Worm (Caenorhabditis elegans) whole organism, mixed stage, embryonic: Measurements from ENCODE around the gene clec-28.

Source experiments
- M03D4.4 ChIP-seq: sonication (generic microtip); optimal IDR thresholded peaks from 2 replicates; lab custom pipeline; 2017; ENCODE audit warnings: mild to moderate bottlenecking, missing genetic modification characterization, missing compliant biosample characterization
- bed-3 ChIP-seq: fragments of 200-800 bp; sonication (Bioruptor generic); optimal IDR thresholded peaks from 3 replicates; lab custom pipeline; 2018; ENCODE audit warnings: mild to moderate bottlenecking, missing genetic modification characterization, moderate library complexity, missing compliant biosample characterization
- blmp-1 ChIP-seq: fragments of 150-350 bp; optimal IDR thresholded peaks from 2 replicates; lab custom pipeline; 2014; ENCODE audit warnings: missing biosample characterization, missing genetic modification characterization
- ceh-39 ChIP-seq: fragments of 150-350 bp; optimal IDR thresholded peaks from 2 replicates; lab custom pipeline; 2014; ENCODE audit warnings: missing biosample characterization, missing genetic modification characterization
- ceh-43 ChIP-seq: fragments of 200-800 bp; sonication (Bioruptor generic); optimal IDR thresholded peaks from 2 replicates; lab custom pipeline; 2018; ENCODE audit warnings: mild to moderate bottlenecking, missing genetic modification characterization, moderate library complexity, missing compliant biosample characterization
- ceh-83 ChIP-seq: fragments of 200-800 bp; sonication (Bioruptor generic); optimal IDR thresholded peaks from 2 replicates; lab custom pipeline; 2018; ENCODE audit warnings: mild to moderate bottlenecking, missing genetic modification characterization, missing compliant biosample characterization
- ces-1 ChIP-seq: fragments of 150-350 bp; optimal IDR thresholded peaks from 2 replicates; lab custom pipeline; 2014; ENCODE audit warnings: missing biosample characterization, missing genetic modification reagents, missing genetic modification characterization
- cnd-1 ChIP-seq: fragments of 200-800 bp; sonication (Bioruptor generic); optimal IDR thresholded peaks from 2 replicates; lab custom pipeline; 2018; ENCODE audit warnings: mild to moderate bottlenecking, missing genetic modification characterization, missing compliant biosample characterization
- drap-1 ChIP-seq: fragments of 200-800 bp; sonication (Bioruptor generic); optimal IDR thresholded peaks from 3 replicates; lab custom pipeline; 2018; ENCODE audit warnings: mild to moderate bottlenecking, missing genetic modification characterization, missing compliant biosample characterization
- elt-1 ChIP-seq: sonication (generic microtip); optimal IDR thresholded peaks from 2 replicates; lab custom pipeline; 2017; ENCODE audit warnings: missing genetic modification characterization, mild to moderate bottlenecking, missing compliant biosample characterization, antibody characterized with exemption, moderate library complexity, borderline replicate concordance; ENCODE audit not compliant: insufficient read depth
- elt-3 ChIP-seq: fragments of 150-350 bp; optimal IDR thresholded peaks from 2 replicates; lab custom pipeline; 2014; ENCODE audit warnings: missing biosample characterization, missing genetic modification characterization
- ham-2 ChIP-seq: fragments of 200-800 bp; sonication (Bioruptor generic); optimal IDR thresholded peaks from 2 replicates; lab custom pipeline; 2018; ENCODE audit warnings: mild to moderate bottlenecking, missing genetic modification characterization, missing compliant biosample characterization
- hlh-1 ChIP-seq: fragments of 150-350 bp; optimal IDR thresholded peaks from 2 replicates; lab custom pipeline; 2014; ENCODE audit warnings: missing biosample characterization, missing genetic modification reagents, missing genetic modification characterization
- lin-13 ChIP-seq: fragments of 150-350 bp; optimal IDR thresholded peaks from 2 replicates; lab custom pipeline; 2014; ENCODE audit warnings: missing biosample characterization, missing genetic modification characterization
- lin-32 ChIP-seq: fragments of 200-800 bp; sonication (Bioruptor generic); optimal IDR thresholded peaks from 2 replicates; lab custom pipeline; 2018; ENCODE audit warnings: mild to moderate bottlenecking, missing genetic modification characterization, missing compliant biosample characterization
- lsy-2 ChIP-seq: fragments of 150-350 bp; optimal IDR thresholded peaks from 2 replicates; lab custom pipeline; 2014; ENCODE audit warnings: missing biosample characterization, missing genetic modification characterization
- mab-5 ChIP-seq: fragments of 150-350 bp; optimal IDR thresholded peaks from 2 replicates; lab custom pipeline; 2014; ENCODE audit warnings: missing biosample characterization, missing genetic modification characterization
- mep-1 ChIP-seq: fragments of 150-350 bp; optimal IDR thresholded peaks from 2 replicates; lab custom pipeline; 2017; ENCODE audit warnings: missing biosample characterization, missing genetic modification reagents, missing genetic modification characterization, inconsistent platforms
- mls-2 ChIP-seq: sonication (generic microtip); optimal IDR thresholded peaks from 2 replicates; lab custom pipeline; 2016; ENCODE audit warnings: mild to moderate bottlenecking, missing genetic modification characterization, moderate library complexity, missing compliant biosample characterization
- nhr-12 ChIP-seq: fragments of 150-350 bp; optimal IDR thresholded peaks from 2 replicates; lab custom pipeline; 2014; ENCODE audit warnings: missing biosample characterization, missing genetic modification characterization
- nhr-2 ChIP-seq: fragments of 150-350 bp; optimal IDR thresholded peaks from 2 replicates; lab custom pipeline; 2014; ENCODE audit warnings: missing biosample characterization, missing genetic modification characterization
- nhr-237 ChIP-seq: fragments of 150-350 bp; optimal IDR thresholded peaks from 2 replicates; lab custom pipeline; 2014; ENCODE audit warnings: missing biosample characterization, missing genetic modification characterization
- nhr-28 ChIP-seq: fragments of 150-350 bp; optimal IDR thresholded peaks from 2 replicates; lab custom pipeline; 2014; ENCODE audit warnings: missing biosample characterization, missing genetic modification characterization
- nhr-76 ChIP-seq: sonication (generic microtip); optimal IDR thresholded peaks from 2 replicates; lab custom pipeline; 2017; ENCODE audit warnings: missing biosample characterization, missing genetic modification characterization
- pha-4 ChIP-seq: fragments of 150-350 bp; optimal IDR thresholded peaks from 2 replicates; lab custom pipeline; 2018; ENCODE audit warnings: missing biosample characterization, missing genetic modification reagents, missing genetic modification characterization
- sem-2 ChIP-seq: fragments of 200-800 bp; sonication (Bioruptor generic); optimal IDR thresholded peaks from 2 replicates; lab custom pipeline; 2018; ENCODE audit warnings: mild to moderate bottlenecking, missing genetic modification characterization, missing compliant biosample characterization
- snpc-4 ChIP-seq: fragments of 150-350 bp; optimal IDR thresholded peaks from 2 replicates; lab custom pipeline; 2014; ENCODE audit warnings: missing biosample characterization, missing genetic modification characterization
- sptf-1 ChIP-seq: sonication (generic microtip); optimal IDR thresholded peaks from 2 replicates; lab custom pipeline; 2017; ENCODE audit warnings: mild to moderate bottlenecking, missing genetic modification characterization, moderate library complexity, missing compliant biosample characterization
- tbx-8 ChIP-seq: fragments of 200-800 bp; sonication (Bioruptor generic); optimal IDR thresholded peaks from 2 replicates; lab custom pipeline; 2018; ENCODE audit warnings: mild to moderate bottlenecking, missing genetic modification characterization, moderate library complexity, missing compliant biosample characterization
- unc-120 ChIP-seq: sonication (generic microtip); optimal IDR thresholded peaks from 2 replicates; lab custom pipeline; 2017; ENCODE audit warnings: missing genetic modification characterization, missing compliant biosample characterization; ENCODE audit not compliant: poor library complexity, severe bottlenecking
- unc-39 ChIP-seq: fragments of 150-350 bp; optimal IDR thresholded peaks from 2 replicates; lab custom pipeline; 2014; ENCODE audit warnings: missing biosample characterization, missing genetic modification characterization
- unc-62 ChIP-seq: fragments of 150-350 bp; optimal IDR thresholded peaks from 2 replicates; lab custom pipeline; 2014; ENCODE audit warnings: missing biosample characterization, missing genetic modification reagents, missing genetic modification characterization
- zip-8 ChIP-seq: fragments of 150-350 bp; optimal IDR thresholded peaks from 2 replicates; lab custom pipeline; 2014; ENCODE audit warnings: missing biosample characterization, missing genetic modification characterization
- ztf-11 ChIP-seq: fragments of 150-350 bp; optimal IDR thresholded peaks from 2 replicates; lab custom pipeline; 2014; ENCODE audit warnings: missing biosample characterization, missing genetic modification characterization

Gene clec-28

DNA sequence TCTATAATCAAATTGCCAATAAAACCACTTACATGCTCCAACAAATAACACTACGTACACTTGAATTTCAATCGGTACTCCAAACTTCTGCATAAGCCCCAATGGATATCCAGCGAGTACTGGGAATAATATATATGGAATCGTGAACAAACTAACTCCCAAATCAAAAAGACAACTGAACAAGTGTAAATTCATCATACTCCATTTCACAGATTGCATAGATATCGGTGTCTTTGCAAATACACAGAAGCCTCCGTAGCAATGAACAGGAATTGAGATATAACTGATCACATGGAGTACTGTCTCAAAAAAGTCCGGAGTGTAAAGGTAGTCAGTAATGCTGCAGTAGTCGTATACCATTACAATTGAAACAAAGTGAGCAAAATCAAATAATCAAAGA is 36.1 kb upstream of the clec-28 start, which contains the start of gene srh-214:
TSS of gene srh-214 (minus strand) at position 360 of the 400 bp plus-strand sequence.
- TF ChIP-seq ceh-83 (GFP tag; lab: Kevin White, UChicago) (no peak), nhr-2 (tag; lab: Kevin White, UChicago) (no peak), cnd-1 (no peak), blmp-1 (no peak), ceh-43 (GFP tag; lab: Kevin White, UChicago) (no peak), elt-3 (no peak), ztf-11 (no peak), elt-1 (no peak), unc-120 (tag; lab: Kevin White, UChicago) (no peak), hlh-1 (no peak), nhr-12 (tag; lab: Kevin White, UChicago) (no peak), lsy-2 (tag; lab: Kevin White, UChicago) (no peak), mab-5 (tag; lab: Kevin White, UChicago) (no peak), snpc-4 (tag; lab: Kevin White, UChicago) (no peak), zip-8 (tag; lab: Kevin White, UChicago) (no peak), unc-39 (tag; lab: Kevin White, UChicago) (no peak), lin-13 (tag; lab: Kevin White, UChicago) (no peak)
- TF ChIP-seq, all 35 proteins: peak for 0

DNA sequence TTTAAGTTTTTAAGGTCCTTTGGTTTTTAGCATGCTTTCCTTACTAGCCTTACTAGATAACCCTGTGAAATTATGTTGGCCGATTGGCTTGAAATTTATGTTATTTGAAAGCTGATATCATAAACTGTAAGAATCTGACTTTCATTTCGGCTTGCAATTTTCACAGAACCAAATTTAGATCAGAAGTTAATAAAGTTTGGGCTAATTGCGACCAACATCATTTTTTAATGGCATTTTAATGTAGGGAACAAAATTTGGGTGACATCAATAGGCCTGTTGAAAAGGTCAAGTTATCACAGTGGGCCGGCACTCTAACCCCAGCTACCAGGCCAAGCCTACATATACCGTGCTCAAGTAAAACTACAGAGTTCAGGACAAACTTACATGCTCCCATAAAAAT is 34.2 kb upstream of the clec-28 start:
- no peak for TF ChIP-seq bed-3 (GFP tag; lab: Kevin White, UChicago)
- no peak for TF ChIP-seq ceh-39 (tag; lab: Kevin White, UChicago)
- TF ChIP-seq snpc-4 (tag; lab: Kevin White, UChicago) = no peak
- no peak for TF ChIP-seq unc-39 (tag; lab: Kevin White, UChicago)
- TF ChIP-seq lsy-2 (tag; lab: Kevin White, UChicago) = no peak
- TF ChIP-seq cnd-1 = no peak
- TF ChIP-seq nhr-12 (tag; lab: Kevin White, UChicago) = no peak
- no peak for TF ChIP-seq pha-4 (tag; lab: Kevin White, UChicago)
- TF ChIP-seq ztf-11 = no peak
- no peak for TF ChIP-seq nhr-237
- no peak for TF ChIP-seq ces-1 (GFP tag; lab: Kevin White, UChicago)
- no peak for TF ChIP-seq ceh-83 (GFP tag; lab: Kevin White, UChicago)
- TF ChIP-seq ham-2 = no peak
- TF ChIP-seq zip-8 (tag; lab: Kevin White, UChicago) = no peak
- TF ChIP-seq unc-120 (tag; lab: Kevin White, UChicago) = no peak
- TF ChIP-seq nhr-28 = no peak
- no peak for TF ChIP-seq drap-1
- TF ChIP-seq unc-62 (GFP tag; lab: Kevin White, UChicago) = no peak

DNA sequence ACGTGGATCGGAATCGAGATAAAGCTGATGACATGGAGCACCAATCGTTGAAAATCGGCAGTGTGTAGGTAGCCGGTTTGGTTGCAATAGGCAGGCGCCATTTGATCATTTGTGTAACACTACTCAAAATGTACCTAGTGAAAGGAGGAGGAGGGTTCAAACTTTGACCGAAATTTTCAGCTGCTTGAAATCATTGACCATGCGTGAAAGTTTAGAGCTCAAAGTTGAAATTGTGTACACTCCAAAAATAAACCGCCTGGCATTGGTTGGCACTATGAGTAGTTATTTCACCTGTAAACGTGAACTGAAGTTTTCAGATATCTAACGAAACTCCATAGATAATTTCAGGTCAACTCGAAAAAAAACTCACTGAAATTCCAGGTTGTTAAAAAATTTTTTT is 33.6 kb upstream of the clec-28 start, which contains the start of gene srh-215:
TSS of gene srh-215 (minus strand) at position 101 of the 400 bp plus-strand sequence.
- TF ChIP-seq sem-2 (GFP tag; lab: Kevin White, UChicago) = no peak
- no peak for TF ChIP-seq zip-8 (tag; lab: Kevin White, UChicago)
- no peak for TF ChIP-seq ceh-39 (tag; lab: Kevin White, UChicago)
- TF ChIP-seq blmp-1 = no peak
- TF ChIP-seq pha-4 (tag; lab: Kevin White, UChicago) = no peak
- TF ChIP-seq tbx-8 = no peak
- TF ChIP-seq ztf-11 = no peak
- TF ChIP-seq nhr-76 (tag; lab: Kevin White, UChicago) = no peak
- TF ChIP-seq mls-2 (tag; lab: Kevin White, UChicago) = no peak
- no peak for TF ChIP-seq lin-32 (GFP tag; lab: Kevin White, UChicago)
- no peak for TF ChIP-seq unc-62 (GFP tag; lab: Kevin White, UChicago)
- no peak for TF ChIP-seq mab-5 (tag; lab: Kevin White, UChicago)
- TF ChIP-seq unc-39 (tag; lab: Kevin White, UChicago) = no peak
- no peak for TF ChIP-seq lin-13 (tag; lab: Kevin White, UChicago)
- TF ChIP-seq sptf-1 (tag; lab: Kevin White, UChicago) = no peak
- TF ChIP-seq mep-1 = no peak
- TF ChIP-seq nhr-28 = no peak

DNA sequence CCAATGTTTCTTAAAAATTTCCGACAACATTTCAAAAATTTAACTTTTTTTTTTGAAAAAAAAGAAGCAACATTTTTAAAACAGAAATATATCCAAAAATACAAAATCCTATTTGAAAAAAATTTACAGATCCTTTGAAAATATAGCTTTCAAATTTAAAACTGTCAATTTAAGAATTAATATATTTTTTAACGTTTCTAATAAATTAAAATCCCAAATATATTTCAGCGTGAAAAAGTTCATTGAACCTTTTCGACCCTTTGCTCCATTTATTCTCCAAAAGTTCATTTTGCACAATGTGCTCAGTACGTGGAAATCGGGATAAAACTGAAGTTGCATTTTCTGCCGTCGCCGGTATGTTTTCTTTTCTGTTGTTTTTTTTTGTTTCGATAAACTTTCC is 32.6 kb upstream of the clec-28 start, which contains the start of gene phy-3:
TSS of gene phy-3 (plus strand) at position 301 of the 400 bp plus-strand sequence.
- TF ChIP-seq lin-13 (tag; lab: Kevin White, UChicago) (no peak), ceh-83 (GFP tag; lab: Kevin White, UChicago) (no peak), unc-39 (tag; lab: Kevin White, UChicago) (no peak), bed-3 (GFP tag; lab: Kevin White, UChicago) (no peak), M03D4.4 (no peak), mls-2 (tag; lab: Kevin White, UChicago) (no peak), ztf-11 (no peak), blmp-1 (no peak), ces-1 (GFP tag; lab: Kevin White, UChicago) (no peak), sem-2 (GFP tag; lab: Kevin White, UChicago) (no peak), unc-62 (GFP tag; lab: Kevin White, UChicago) (no peak), cnd-1 (no peak), hlh-1 (no peak), nhr-237 (no peak), sptf-1 (tag; lab: Kevin White, UChicago) (no peak), lsy-2 (tag; lab: Kevin White, UChicago) (no peak), ham-2 (no peak)
